Fruit fly (Drosophila melanogaster): ENCODE data around the gene CG5346.

dm6 chr3R:22539762-22540161 lies 11.3 kb upstream of the CG5346 start, which contains the start of gene CG5326:
- TF ChIP-seq pan (optimal IDR thresholded peaks at IDR 0.05) = no peak
- TF ChIP-seq Hr78 (GFP tag; optimal IDR thresholded peaks at IDR 0.05) = no peak
- TF ChIP-seq sage (GFP tag; optimal IDR thresholded peaks at IDR 0.05) = no peak
- TF ChIP-seq CG9705 (GFP tag; optimal IDR thresholded peaks at IDR 0.05) = no peak
- TF ChIP-seq psq (GFP tag; optimal IDR thresholded peaks at IDR 0.05) = no peak
- no peak for TF ChIP-seq fru (GFP tag; optimal IDR thresholded peaks at IDR 0.05)
- TF ChIP-seq HLH106 (tag; optimal IDR thresholded peaks at IDR 0.05) = no peak

All from whole organism, wandering third instar larva.